Fruit fly (Drosophila melanogaster) whole organism, wandering third instar larva: ENCODE measurements around the gene PolA1.

Experiments used
- CrebA ChIP-seq: fragments of 200-800 bp; sonication (Bioruptor generic); optimal IDR thresholded peaks from 2 replicates; lab custom pipeline; 2016; ENCODE audit warnings: missing biosample characterization, mild to moderate bottlenecking, missing genetic modification characterization, borderline replicate concordance
- Dfd ChIP-seq: fragments of >200 bp; optimal IDR thresholded peaks from 2 replicates; lab custom pipeline; 2017; ENCODE audit warnings: missing biosample characterization, missing genetic modification characterization
- HLH106 ChIP-seq: fragments of 200-800 bp; optimal IDR thresholded peaks from 3 replicates; lab custom pipeline; 2019; ENCODE audit warnings: missing biosample characterization, mild to moderate bottlenecking, missing genetic modification characterization, moderate library complexity
- Hr83 ChIP-seq: fragments of 200-300 bp; sonication (Bioruptor generic); optimal IDR thresholded peaks from 2 replicates; lab custom pipeline; 2016; ENCODE audit warnings: missing biosample characterization, mild to moderate bottlenecking, missing genetic modification characterization, moderate library complexity; ENCODE audit not compliant: poor library complexity, severe bottlenecking
- Jra ChIP-seq: sonication (Bioruptor generic); optimal IDR thresholded peaks from 2 replicates; lab custom pipeline; 2016; ENCODE audit warnings: missing biosample characterization, missing genetic modification characterization
- Mio ChIP-seq: sonication (Bioruptor generic); optimal IDR thresholded peaks from 2 replicates; lab custom pipeline; 2016; ENCODE audit warnings: missing biosample characterization, missing genetic modification characterization
- Myc ChIP-seq: fragments of >200 bp; optimal IDR thresholded peaks from 2 replicates; lab custom pipeline; 2017
- br ChIP-seq: fragments of 200-800 bp; sonication (Bioruptor generic); optimal IDR thresholded peaks from 2 replicates; lab custom pipeline; 2016; ENCODE audit warnings: missing biosample characterization, missing genetic modification characterization
- h ChIP-seq: fragments of 200-800 bp; sonication (Bioruptor generic); optimal IDR thresholded peaks from 3 replicates; lab custom pipeline; 2016; ENCODE audit warnings: missing biosample characterization, mild to moderate bottlenecking, missing genetic modification characterization
- pan ChIP-seq: fragments of >200 bp; optimal IDR thresholded peaks from 2 replicates; lab custom pipeline; 2017
- woc ChIP-seq: sonication (Bioruptor generic); optimal IDR thresholded peaks from 2 replicates; lab custom pipeline; 2016; ENCODE audit warnings: missing biosample characterization, mild to moderate bottlenecking, missing genetic modification characterization

DNA sequence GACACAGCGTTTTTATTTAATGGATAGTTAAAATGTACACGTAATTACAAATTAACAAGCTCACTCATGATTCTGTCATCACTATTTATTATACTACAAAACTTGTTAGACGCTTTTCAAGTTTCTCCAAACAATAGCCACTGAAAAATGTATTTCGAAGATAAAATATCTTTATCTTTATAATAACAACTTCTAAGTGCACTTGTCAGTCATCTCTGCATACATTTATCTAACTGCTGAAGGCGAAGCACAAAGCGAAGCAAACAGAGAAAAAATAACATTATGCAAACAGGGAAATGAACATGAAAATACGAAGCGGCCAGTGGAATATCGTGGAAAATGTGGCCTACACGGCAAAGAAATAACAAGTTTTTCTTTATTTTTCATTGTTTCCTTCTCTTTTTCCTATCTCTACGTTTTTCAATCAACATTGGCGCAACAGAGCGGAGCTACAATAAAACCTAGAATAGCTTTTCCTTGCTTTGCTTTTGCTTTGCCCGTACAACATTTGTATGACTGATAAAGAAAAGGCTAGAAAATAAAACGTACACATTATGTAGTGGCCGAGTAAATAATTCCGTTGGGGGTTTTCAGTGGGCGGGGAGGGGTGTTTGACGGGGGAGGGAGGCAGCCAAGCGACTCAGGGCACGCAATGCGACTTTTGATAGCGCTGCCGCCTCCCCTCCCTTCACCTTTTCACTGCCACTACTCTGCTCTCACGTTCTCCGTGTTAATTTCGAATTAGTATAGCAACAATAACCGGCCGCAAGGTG is 42.0 kb downstream of the PolA1 start:
- TF ChIP-seq pan (no peak), br (GFP tag; lab: Kevin White, UChicago) (no peak), woc (GFP tag; lab: Kevin White, UChicago) (no peak), Myc (lab: Kevin White, UChicago) (no peak), Mio (GFP tag; lab: Kevin White, UChicago) (no peak), Jra (no peak), h (GFP tag; lab: Kevin White, UChicago) (no peak), HLH106 (tag; lab: Kevin White, UChicago) (no peak), Hr83 (GFP tag; lab: Kevin White, UChicago) (no peak), CrebA (GFP tag; lab: Kevin White, UChicago) (no peak), Dfd (GFP tag; lab: Kevin White, UChicago) (no peak)
